Fruit fly (Drosophila melanogaster) whole organism, wandering third instar larva: ENCODE results near the gene Pex3.

Experiments used
- Abd-B ChIP-seq: fragments of >200 bp; optimal IDR thresholded peaks from 2 replicates; lab custom pipeline; 2017; ENCODE audit warnings: missing biosample characterization, missing genetic modification characterization
- CG32264 ChIP-seq: fragments of 200-800 bp; sonication (Bioruptor generic); optimal IDR thresholded peaks from 2 replicates; lab custom pipeline; 2016; ENCODE audit warnings: missing biosample characterization, missing genetic modification characterization
- CG9705 ChIP-seq: fragments of 200-800 bp; sonication (Bioruptor generic); optimal IDR thresholded peaks from 2 replicates; lab custom pipeline; 2018; ENCODE audit warnings: missing biosample characterization, mild to moderate bottlenecking, missing genetic modification characterization
- CrebA ChIP-seq: fragments of 200-800 bp; sonication (Bioruptor generic); optimal IDR thresholded peaks from 2 replicates; lab custom pipeline; 2016; ENCODE audit warnings: missing biosample characterization, mild to moderate bottlenecking, missing genetic modification characterization, borderline replicate concordance
- Dif ChIP-seq: fragments of 200-275, 200-300 bp; sonication (Bioruptor generic); optimal IDR thresholded peaks from 2 replicates; lab custom pipeline; 2018; ENCODE audit warnings: missing biosample characterization, missing genetic modification characterization; ENCODE audit not compliant: partially characterized antibody
- GATAd ChIP-seq: sonication (Bioruptor generic); optimal IDR thresholded peaks from 2 replicates; lab custom pipeline; 2016; ENCODE audit warnings: missing biosample characterization, missing genetic modification characterization
- HLH106 ChIP-seq: fragments of 200-800 bp; optimal IDR thresholded peaks from 3 replicates; lab custom pipeline; 2019; ENCODE audit warnings: missing biosample characterization, mild to moderate bottlenecking, missing genetic modification characterization, moderate library complexity
- Hr78 ChIP-seq: fragments of >200 bp; optimal IDR thresholded peaks from 2 replicates; lab custom pipeline; 2017; ENCODE audit warnings: missing biosample characterization, missing genetic modification characterization
- Hr83 ChIP-seq: fragments of 200-300 bp; sonication (Bioruptor generic); optimal IDR thresholded peaks from 2 replicates; lab custom pipeline; 2016; ENCODE audit warnings: missing biosample characterization, mild to moderate bottlenecking, missing genetic modification characterization, moderate library complexity; ENCODE audit not compliant: poor library complexity, severe bottlenecking
- Jra ChIP-seq: sonication (Bioruptor generic); optimal IDR thresholded peaks from 2 replicates; lab custom pipeline; 2016; ENCODE audit warnings: missing biosample characterization, missing genetic modification characterization
- Myc ChIP-seq: fragments of >200 bp; optimal IDR thresholded peaks from 2 replicates; lab custom pipeline; 2017
- N ChIP-seq: fragments of >200 bp; optimal IDR thresholded peaks from 2 replicates; lab custom pipeline; 2018; ENCODE audit warnings: missing biosample characterization, missing external identifiers, missing genetic modification characterization
- OdsH ChIP-seq: fragments of 200-800 bp; sonication (Bioruptor generic); optimal IDR thresholded peaks from 2 replicates; lab custom pipeline; 2016; ENCODE audit warnings: missing biosample characterization, mild to moderate bottlenecking, missing genetic modification characterization
- Rel ChIP-seq, 2 experiments: fragments of 200-800 bp; sonication (Bioruptor generic) in 1 of 2; optimal IDR thresholded peaks; 2 replicates in 1 of 2; 3 replicates in 1 of 2; lab custom pipeline; 2016 to 2019; ENCODE audit warnings: mild to moderate bottlenecking in 2 of 2, missing biosample characterization in 2 of 2, missing genetic modification characterization in 2 of 2, moderate library complexity in 1 of 2
- Sp1 ChIP-seq: fragments of 200-800 bp; sonication (Bioruptor generic); optimal IDR thresholded peaks from 3 replicates; lab custom pipeline; 2019; ENCODE audit warnings: missing biosample characterization, mild to moderate bottlenecking, missing genetic modification characterization, moderate library complexity
- brk ChIP-seq: fragments of 200-800 bp; sonication (Bioruptor generic); optimal IDR thresholded peaks from 2 replicates; lab custom pipeline; 2016; ENCODE audit warnings: missing biosample characterization, mild to moderate bottlenecking, missing genetic modification characterization
- dl ChIP-seq, 2 experiments: fragments of 175-275, 200-275 bp in 1 of 2; fragments of 200-275 bp in 1 of 2; sonication (Bioruptor generic); optimal IDR thresholded peaks; lab custom pipeline; 2018; ENCODE audit warnings: mild to moderate bottlenecking in 2 of 2, missing biosample characterization in 2 of 2, missing genetic modification characterization in 2 of 2, moderate library complexity in 2 of 2; ENCODE audit not compliant: partially characterized antibody in 2 of 2, insufficient read depth in 1 of 2
- dmrt93B ChIP-seq: fragments of 200-800 bp; sonication (Bioruptor generic); optimal IDR thresholded peaks from 2 replicates; lab custom pipeline; 2018; ENCODE audit warnings: missing biosample characterization, mild to moderate bottlenecking, missing genetic modification characterization
- dsf ChIP-seq: sonication (Bioruptor generic); optimal IDR thresholded peaks from 2 replicates; lab custom pipeline; 2016; ENCODE audit warnings: missing biosample characterization, missing genetic modification characterization, borderline replicate concordance
- ey ChIP-seq: fragments of 200-800 bp; sonication (Bioruptor generic); optimal IDR thresholded peaks from 2 replicates; lab custom pipeline; 2016; ENCODE audit warnings: missing biosample characterization, missing genetic modification characterization
- foxo ChIP-seq, 2 experiments: fragments of 200-800 bp; sonication (Bioruptor generic); optimal IDR thresholded peaks; 2 replicates in 1 of 2; 3 replicates in 1 of 2; lab custom pipeline; 2016 to 2017; ENCODE audit warnings: missing biosample characterization in 2 of 2, missing genetic modification characterization in 2 of 2
- fru ChIP-seq: fragments of 200-800 bp; sonication (Bioruptor generic); optimal IDR thresholded peaks from 3 replicates; lab custom pipeline; 2016; ENCODE audit warnings: missing biosample characterization, mild to moderate bottlenecking, missing genetic modification characterization
- h ChIP-seq: fragments of 200-800 bp; sonication (Bioruptor generic); optimal IDR thresholded peaks from 3 replicates; lab custom pipeline; 2016; ENCODE audit warnings: missing biosample characterization, mild to moderate bottlenecking, missing genetic modification characterization
- jim ChIP-seq: fragments of 175-275, 200-325 bp; sonication (Bioruptor generic); optimal IDR thresholded peaks from 2 replicates; lab custom pipeline; 2016; ENCODE audit warnings: missing biosample characterization, mild to moderate bottlenecking, missing genetic modification characterization
- lola ChIP-seq: fragments of >200 bp; optimal IDR thresholded peaks from 2 replicates; lab custom pipeline; 2017; ENCODE audit warnings: missing biosample characterization, missing genetic modification characterization
- psq ChIP-seq: fragments of 200-800 bp; sonication (Bioruptor generic); optimal IDR thresholded peaks from 3 replicates; lab custom pipeline; 2017; ENCODE audit warnings: missing biosample characterization, mild to moderate bottlenecking, missing genetic modification characterization, moderate library complexity
- rgr ChIP-seq: fragments of 200-800 bp; sonication (Bioruptor generic); optimal IDR thresholded peaks from 3 replicates; lab custom pipeline; 2016; ENCODE audit warnings: missing biosample characterization, mild to moderate bottlenecking, missing genetic modification characterization
- sage ChIP-seq: fragments of 200-800 bp; sonication (Bioruptor generic); optimal IDR thresholded peaks from 2 replicates; lab custom pipeline; 2016; ENCODE audit warnings: missing biosample characterization, mild to moderate bottlenecking, missing genetic modification characterization
- sv ChIP-seq: fragments of 200-800 bp; sonication (Bioruptor generic); optimal IDR thresholded peaks from 3 replicates; lab custom pipeline; 2016; ENCODE audit warnings: missing biosample characterization, missing genetic modification characterization
- tai ChIP-seq: sonication (Bioruptor generic); optimal IDR thresholded peaks from 2 replicates; lab custom pipeline; 2016; ENCODE audit warnings: missing biosample characterization, missing genetic modification characterization
- usp ChIP-seq: fragments of >200 bp; optimal IDR thresholded peaks from 2 replicates; lab custom pipeline; 2017; ENCODE audit warnings: missing biosample characterization, missing genetic modification characterization
- woc ChIP-seq: sonication (Bioruptor generic); optimal IDR thresholded peaks from 2 replicates; lab custom pipeline; 2016; ENCODE audit warnings: missing biosample characterization, mild to moderate bottlenecking, missing genetic modification characterization

Gene Pex3

dm6 chr3L:15158330-15159114, 14.4 kb downstream of the Pex3 start, which contains the start of the genes Msh6 and Prp31:
Gene Msh6 (minus strand): TSS chr3L:15158562.
Gene Prp31 (plus strand): TSS chr3L:15159100.
- TF ChIP-seq foxo (GFP tag; optimal IDR thresholded peaks at IDR 0.05; lab: Kevin White, UChicago) (no peak), dsf (GFP tag; lab: Kevin White, UChicago) (no peak), Abd-B (GFP tag; lab: Kevin White, UChicago) (no peak), Sp1 (GFP tag; lab: Kevin White, UChicago) (peak; percentile 61), psq (GFP tag; lab: Kevin White, UChicago) (peak; percentile 40), rgr (no peak), CG9705 (GFP tag; lab: Kevin White, UChicago) (peak; percentile 60), Myc (no peak), CG32264 (GFP tag; lab: Kevin White, UChicago) (no peak), sv (peak; percentile 35), OdsH (no peak), HLH106 (tag; lab: Kevin White, UChicago) (peak; percentile 63), Dif (no peak), ey (GFP tag; lab: Kevin White, UChicago) (peak; percentile 46)

- TF ChIP-seq Sp1 (GFP tag; lab: Kevin White, UChicago) (no peak), Rel (GFP tag; optimal IDR thresholded peaks at IDR 0.05; lab: Kevin White, UChicago) (no peak), Rel (tag; optimal IDR thresholded peaks at IDR 0.05; lab: Kevin White, UChicago) (peak; percentile 9), Myc (peak; percentile 47), CrebA (GFP tag; lab: Kevin White, UChicago) (no peak), Hr78 (no peak), Dif (no peak), dl (GFP tag; optimal IDR thresholded peaks at IDR 0.05; lab: Kevin White, UChicago; ENCODE audit: insufficient read depth in 1 of 2, partially characterized antibody in 2 of 2) (no peak), HLH106 (tag; lab: Kevin White, UChicago) (no peak), dsf (GFP tag; lab: Kevin White, UChicago) (no peak), N (GFP tag; lab: Kevin White, UChicago) (peak; percentile 51), Jra (GFP tag; lab: Kevin White, UChicago) (no peak), OdsH (no peak), ey (GFP tag; lab: Kevin White, UChicago) (no peak), jim (GFP tag; lab: Kevin White, UChicago) (no peak), lola (GFP tag; lab: Kevin White, UChicago) (no peak), Hr83 (peak; percentile 34), Abd-B (GFP tag; lab: Kevin White, UChicago) (no peak), h (GFP tag; lab: Kevin White, UChicago) (no peak), usp (GFP tag; lab: Kevin White, UChicago) (no peak), CG9705 (GFP tag; lab: Kevin White, UChicago) (peak; percentile 10), dmrt93B (no peak)
Observed at dm6 chr3L:15161549-15161948, 17.4 kb downstream of the Pex3 start, which contains the start of gene CG6878. Gene CG6878 (plus strand): TSS chr3L:15161817.

dm6 chr3L:15162005-15162404, 17.9 kb downstream of the Pex3 start:
- TF ChIP-seq sv (no peak), Abd-B (GFP tag; lab: Kevin White, UChicago) (no peak), HLH106 (tag; lab: Kevin White, UChicago) (no peak), dl (GFP tag; optimal IDR thresholded peaks at IDR 0.05; lab: Kevin White, UChicago; ENCODE audit: insufficient read depth in 1 of 2, partially characterized antibody in 2 of 2) (no peak), OdsH (no peak), h (GFP tag; lab: Kevin White, UChicago) (no peak), lola (GFP tag; lab: Kevin White, UChicago) (no peak), GATAd (GFP tag; lab: Kevin White, UChicago) (no peak), Dif (no peak), Jra (GFP tag; lab: Kevin White, UChicago) (no peak), CG9705 (GFP tag; lab: Kevin White, UChicago) (no peak), tai (GFP tag; lab: Kevin White, UChicago) (no peak), sage (GFP tag; lab: Kevin White, UChicago) (no peak), Myc (no peak), psq (GFP tag; lab: Kevin White, UChicago) (no peak), fru (GFP tag; lab: Kevin White, UChicago) (no peak), brk (GFP tag; lab: Kevin White, UChicago) (no peak), woc (GFP tag; lab: Kevin White, UChicago) (no peak), Sp1 (GFP tag; lab: Kevin White, UChicago) (no peak)
